Fruit fly (Drosophila melanogaster): ENCODE data around the gene CG7523.
A peak's percentile ranks its signal among the peaks of the same experiment; 100 is the strongest.

Gene CG7523

dm6 chr3R:17703024-17703690, 32.5 kb upstream of the CG7523 start (continued):
- TF ChIP-seq CG42726 (GFP tag; IDR thresholded peaks at IDR 0.05; ENCODE audit: partially characterized antibody) = 0 out of 2 replicates have a peak, but pooled peaks have one; percentile 19
- TF ChIP-seq CG1832 (GFP tag; optimal IDR thresholded peaks at IDR 0.05) = no peak
- TF ChIP-seq dpn (GFP tag; optimal IDR thresholded peaks at IDR 0.05) = no peak
- peak; percentile 35; the same call in 1 of the 2 replicates for TF ChIP-seq Ptx1 (GFP tag; IDR thresholded peaks at IDR 0.05)
- no peak for TF ChIP-seq CG3163 (GFP tag; optimal IDR thresholded peaks at IDR 0.05)
- TF ChIP-seq gcm2 (GFP tag; optimal IDR thresholded peaks at IDR 0.05) = no peak
- TF ChIP-seq Max (GFP tag; optimal IDR thresholded peaks at IDR 0.05) = no peak
- no peak for TF ChIP-seq kni (GFP tag; optimal IDR thresholded peaks at IDR 0.05)
- no peak for TF ChIP-seq slou (GFP tag; optimal IDR thresholded peaks at IDR 0.05)
- 0 out of 4 replicates have a peak, but pooled peaks have one; percentile 15 for TF ChIP-seq chinmo (GFP tag; IDR thresholded peaks at IDR 0.05; ENCODE audit: partially characterized antibody)
- TF ChIP-seq CG6791 (GFP tag; IDR thresholded peaks at IDR 0.05; ENCODE audit: partially characterized antibody) = 0 out of 3 replicates have a peak, but pooled peaks have one; percentile 20
- TF ChIP-seq CG8478 (optimal IDR thresholded peaks at IDR 0.05) = no peak
- TF ChIP-seq BtbVII (GFP tag; optimal IDR thresholded peaks at IDR 0.05) = no peak
- TF ChIP-seq Lpt (GFP tag; optimal IDR thresholded peaks at IDR 0.05) = no peak
- no peak for TF ChIP-seq ap (GFP tag; IDR thresholded peaks at IDR 0.05)
- TF ChIP-seq CG6765 (GFP tag; optimal IDR thresholded peaks at IDR 0.05) = no peak
- no peak for TF ChIP-seq Kr (GFP tag; optimal IDR thresholded peaks at IDR 0.05)
- no peak for TF ChIP-seq ken (GFP tag; IDR thresholded peaks at IDR 0.05)
- no peak for TF ChIP-seq wek (GFP tag; optimal IDR thresholded peaks at IDR 0.05)
- TF ChIP-seq CG9797 (GFP tag; optimal IDR thresholded peaks at IDR 0.05) = no peak
- TF ChIP-seq D (optimal IDR thresholded peaks at IDR 0.05) = no peak
- no peak for TF ChIP-seq D (GFP tag; optimal IDR thresholded peaks at IDR 0.05)
- no peak for TF ChIP-seq mirr (GFP tag; optimal IDR thresholded peaks at IDR 0.05)
- no peak for TF ChIP-seq CG11247 (GFP tag; IDR thresholded peaks at IDR 0.05)
- TF ChIP-seq CG17829 (tag; optimal IDR thresholded peaks at IDR 0.05) = no peak
- no peak for TF ChIP-seq gt (GFP tag; IDR thresholded peaks at IDR 0.05)
- TF ChIP-seq Ssrp (tag; optimal IDR thresholded peaks at IDR 0.05) = peak; percentile 2
- no peak for TF ChIP-seq BEAF-32 (GFP tag; optimal IDR thresholded peaks at IDR 0.05)
- no peak for TF ChIP-seq CG1792 (GFP tag; optimal IDR thresholded peaks at IDR 0.05)
- no peak for TF ChIP-seq Optix (GFP tag; IDR thresholded peaks at IDR 0.05)
- no peak for TF ChIP-seq grn (GFP tag; optimal IDR thresholded peaks at IDR 0.05)
- TF ChIP-seq CG15479 (GFP tag; optimal IDR thresholded peaks at IDR 0.05) = peak; percentile 3
- no peak for TF ChIP-seq en (GFP tag; optimal IDR thresholded peaks at IDR 0.05)
- TF ChIP-seq D19B (GFP tag; optimal IDR thresholded peaks at IDR 0.05) = no peak
- no peak for TF ChIP-seq nerfin-2 (GFP tag; IDR thresholded peaks at IDR 0.05; ENCODE audit: partially characterized antibody)
- TF ChIP-seq ranshi (GFP tag; IDR thresholded peaks at IDR 0.05) = no peak
- no peak for TF ChIP-seq crp (GFP tag; optimal IDR thresholded peaks at IDR 0.05)
- no peak for TF ChIP-seq tx (GFP tag; optimal IDR thresholded peaks at IDR 0.05)
- peak; percentile 77 for TF ChIP-seq nom (GFP tag; optimal IDR thresholded peaks at IDR 0.05)
- TF ChIP-seq CG7839 (tag; optimal IDR thresholded peaks at IDR 0.05) = peak; percentile 36
- no peak for TF ChIP-seq NC2β (GFP tag; optimal IDR thresholded peaks at IDR 0.05)
- no peak for TF ChIP-seq C15 (GFP tag; IDR thresholded peaks at IDR 0.05)
- TF ChIP-seq CG10979 (tag; optimal IDR thresholded peaks at IDR 0.05) = no peak
- TF ChIP-seq slbo (GFP tag; IDR thresholded peaks at IDR 0.05) = no peak
- TF ChIP-seq Hand (GFP tag; optimal IDR thresholded peaks at IDR 0.05) = no peak
- no peak for TF ChIP-seq CG10543 (GFP tag; optimal IDR thresholded peaks at IDR 0.05)
- TF ChIP-seq zen (tag; optimal IDR thresholded peaks at IDR 0.05) = no peak
- TF ChIP-seq yki (optimal IDR thresholded peaks at IDR 0.05) = no peak
- no peak for TF ChIP-seq Eip74EF (GFP tag; optimal IDR thresholded peaks at IDR 0.05)
- no peak for TF ChIP-seq croc (GFP tag; conservative IDR thresholded peaks at IDR 0.05)
